Fruit fly (Drosophila melanogaster) whole organism, wandering third instar larva: ENCODE measurements around the gene org-1.

Source experiments
- Abd-B ChIP-seq: fragments of >200 bp; optimal IDR thresholded peaks from 2 replicates; lab custom pipeline; 2017; ENCODE audit warnings: missing biosample characterization, missing genetic modification characterization
- CG32264 ChIP-seq: fragments of 200-800 bp; sonication (Bioruptor generic); optimal IDR thresholded peaks from 2 replicates; lab custom pipeline; 2016; ENCODE audit warnings: missing biosample characterization, missing genetic modification characterization
- CG9705 ChIP-seq: fragments of 200-800 bp; sonication (Bioruptor generic); optimal IDR thresholded peaks from 2 replicates; lab custom pipeline; 2018; ENCODE audit warnings: missing biosample characterization, mild to moderate bottlenecking, missing genetic modification characterization
- Dfd ChIP-seq: fragments of >200 bp; optimal IDR thresholded peaks from 2 replicates; lab custom pipeline; 2017; ENCODE audit warnings: missing biosample characterization, missing genetic modification characterization
- Dif ChIP-seq: fragments of 200-275, 200-300 bp; sonication (Bioruptor generic); optimal IDR thresholded peaks from 2 replicates; lab custom pipeline; 2018; ENCODE audit warnings: missing biosample characterization, missing genetic modification characterization; ENCODE audit not compliant: partially characterized antibody
- HLH106 ChIP-seq: fragments of 200-800 bp; optimal IDR thresholded peaks from 3 replicates; lab custom pipeline; 2019; ENCODE audit warnings: missing biosample characterization, mild to moderate bottlenecking, missing genetic modification characterization, moderate library complexity
- Hnf4 ChIP-seq: fragments of 200-800 bp; sonication (Bioruptor generic); optimal IDR thresholded peaks from 2 replicates; lab custom pipeline; 2016; ENCODE audit warnings: missing biosample characterization, mild to moderate bottlenecking, missing genetic modification characterization
- Hr83 ChIP-seq: fragments of 200-300 bp; sonication (Bioruptor generic); optimal IDR thresholded peaks from 2 replicates; lab custom pipeline; 2016; ENCODE audit warnings: missing biosample characterization, mild to moderate bottlenecking, missing genetic modification characterization, moderate library complexity; ENCODE audit not compliant: poor library complexity, severe bottlenecking
- Jra ChIP-seq: sonication (Bioruptor generic); optimal IDR thresholded peaks from 2 replicates; lab custom pipeline; 2016; ENCODE audit warnings: missing biosample characterization, missing genetic modification characterization
- Myc ChIP-seq: fragments of >200 bp; optimal IDR thresholded peaks from 2 replicates; lab custom pipeline; 2017
- N ChIP-seq: fragments of >200 bp; optimal IDR thresholded peaks from 2 replicates; lab custom pipeline; 2018; ENCODE audit warnings: missing biosample characterization, missing external identifiers, missing genetic modification characterization
- Rel ChIP-seq, 2 experiments: fragments of 200-800 bp; sonication (Bioruptor generic) in 1 of 2; optimal IDR thresholded peaks; 2 replicates in 1 of 2; 3 replicates in 1 of 2; lab custom pipeline; 2016 to 2019; ENCODE audit warnings: mild to moderate bottlenecking in 2 of 2, missing biosample characterization in 2 of 2, missing genetic modification characterization in 2 of 2, moderate library complexity in 1 of 2
- Sp1 ChIP-seq: fragments of 200-800 bp; sonication (Bioruptor generic); optimal IDR thresholded peaks from 3 replicates; lab custom pipeline; 2019; ENCODE audit warnings: missing biosample characterization, mild to moderate bottlenecking, missing genetic modification characterization, moderate library complexity
- Vsx2 ChIP-seq: fragments of 200-300, 225-300 bp; sonication (Bioruptor generic); optimal IDR thresholded peaks from 2 replicates; lab custom pipeline; 2018; ENCODE audit warnings: missing biosample characterization, missing genetic modification characterization; ENCODE audit not compliant: partially characterized antibody
- br ChIP-seq: fragments of 200-800 bp; sonication (Bioruptor generic); optimal IDR thresholded peaks from 2 replicates; lab custom pipeline; 2016; ENCODE audit warnings: missing biosample characterization, missing genetic modification characterization
- brk ChIP-seq: fragments of 200-800 bp; sonication (Bioruptor generic); optimal IDR thresholded peaks from 2 replicates; lab custom pipeline; 2016; ENCODE audit warnings: missing biosample characterization, mild to moderate bottlenecking, missing genetic modification characterization
- dl ChIP-seq, 2 experiments: fragments of 175-275, 200-275 bp in 1 of 2; fragments of 200-275 bp in 1 of 2; sonication (Bioruptor generic); optimal IDR thresholded peaks; lab custom pipeline; 2018; ENCODE audit warnings: mild to moderate bottlenecking in 2 of 2, missing biosample characterization in 2 of 2, missing genetic modification characterization in 2 of 2, moderate library complexity in 2 of 2; ENCODE audit not compliant: partially characterized antibody in 2 of 2, insufficient read depth in 1 of 2
- dmrt93B ChIP-seq: fragments of 200-800 bp; sonication (Bioruptor generic); optimal IDR thresholded peaks from 2 replicates; lab custom pipeline; 2018; ENCODE audit warnings: missing biosample characterization, mild to moderate bottlenecking, missing genetic modification characterization
- dsf ChIP-seq: sonication (Bioruptor generic); optimal IDR thresholded peaks from 2 replicates; lab custom pipeline; 2016; ENCODE audit warnings: missing biosample characterization, missing genetic modification characterization, borderline replicate concordance
- ey ChIP-seq: fragments of 200-800 bp; sonication (Bioruptor generic); optimal IDR thresholded peaks from 2 replicates; lab custom pipeline; 2016; ENCODE audit warnings: missing biosample characterization, missing genetic modification characterization
- foxo ChIP-seq, 2 experiments: fragments of 200-800 bp; sonication (Bioruptor generic); optimal IDR thresholded peaks; 2 replicates in 1 of 2; 3 replicates in 1 of 2; lab custom pipeline; 2016 to 2017; ENCODE audit warnings: missing biosample characterization in 2 of 2, missing genetic modification characterization in 2 of 2
- fru ChIP-seq: fragments of 200-800 bp; sonication (Bioruptor generic); optimal IDR thresholded peaks from 3 replicates; lab custom pipeline; 2016; ENCODE audit warnings: missing biosample characterization, mild to moderate bottlenecking, missing genetic modification characterization
- h ChIP-seq: fragments of 200-800 bp; sonication (Bioruptor generic); optimal IDR thresholded peaks from 3 replicates; lab custom pipeline; 2016; ENCODE audit warnings: missing biosample characterization, mild to moderate bottlenecking, missing genetic modification characterization
- lola ChIP-seq: fragments of >200 bp; optimal IDR thresholded peaks from 2 replicates; lab custom pipeline; 2017; ENCODE audit warnings: missing biosample characterization, missing genetic modification characterization
- pan ChIP-seq: fragments of >200 bp; optimal IDR thresholded peaks from 2 replicates; lab custom pipeline; 2017
- psq ChIP-seq: fragments of 200-800 bp; sonication (Bioruptor generic); optimal IDR thresholded peaks from 3 replicates; lab custom pipeline; 2017; ENCODE audit warnings: missing biosample characterization, mild to moderate bottlenecking, missing genetic modification characterization, moderate library complexity
- rgr ChIP-seq: fragments of 200-800 bp; sonication (Bioruptor generic); optimal IDR thresholded peaks from 3 replicates; lab custom pipeline; 2016; ENCODE audit warnings: missing biosample characterization, mild to moderate bottlenecking, missing genetic modification characterization
- sage ChIP-seq: fragments of 200-800 bp; sonication (Bioruptor generic); optimal IDR thresholded peaks from 2 replicates; lab custom pipeline; 2016; ENCODE audit warnings: missing biosample characterization, mild to moderate bottlenecking, missing genetic modification characterization
- sv ChIP-seq: fragments of 200-800 bp; sonication (Bioruptor generic); optimal IDR thresholded peaks from 3 replicates; lab custom pipeline; 2016; ENCODE audit warnings: missing biosample characterization, missing genetic modification characterization
- tai ChIP-seq: sonication (Bioruptor generic); optimal IDR thresholded peaks from 2 replicates; lab custom pipeline; 2016; ENCODE audit warnings: missing biosample characterization, missing genetic modification characterization
- usp ChIP-seq: fragments of >200 bp; optimal IDR thresholded peaks from 2 replicates; lab custom pipeline; 2017; ENCODE audit warnings: missing biosample characterization, missing genetic modification characterization
- woc ChIP-seq: sonication (Bioruptor generic); optimal IDR thresholded peaks from 2 replicates; lab custom pipeline; 2016; ENCODE audit warnings: missing biosample characterization, mild to moderate bottlenecking, missing genetic modification characterization

org-1 gene

dm6 chrX:8479031-8479568, 24.2 kb upstream of the org-1 start, which contains the start of gene Cp36:
Cp36 (plus strand) TSS chrX:8479319.
- TF ChIP-seq usp (GFP tag; lab: Kevin White, UChicago) (no peak), ey (GFP tag; lab: Kevin White, UChicago) (no peak), woc (GFP tag; lab: Kevin White, UChicago) (no peak), HLH106 (tag; lab: Kevin White, UChicago) (no peak), Rel (GFP tag; optimal IDR thresholded peaks at IDR 0.05; lab: Kevin White, UChicago) (no peak), Rel (tag; optimal IDR thresholded peaks at IDR 0.05; lab: Kevin White, UChicago) (no peak), CG32264 (no peak), brk (GFP tag; lab: Kevin White, UChicago) (no peak), foxo (GFP tag; optimal IDR thresholded peaks at IDR 0.05; lab: Kevin White, UChicago) (no peak), psq (no peak), sv (GFP tag; lab: Kevin White, UChicago) (no peak), tai (no peak), rgr (GFP tag; lab: Kevin White, UChicago) (no peak), Hr83 (no peak), Abd-B (GFP tag; lab: Kevin White, UChicago) (no peak), dsf (GFP tag; lab: Kevin White, UChicago) (no peak), Myc (no peak), lola (GFP tag; lab: Kevin White, UChicago) (no peak), Dfd (GFP tag; lab: Kevin White, UChicago) (no peak)

DNA sequence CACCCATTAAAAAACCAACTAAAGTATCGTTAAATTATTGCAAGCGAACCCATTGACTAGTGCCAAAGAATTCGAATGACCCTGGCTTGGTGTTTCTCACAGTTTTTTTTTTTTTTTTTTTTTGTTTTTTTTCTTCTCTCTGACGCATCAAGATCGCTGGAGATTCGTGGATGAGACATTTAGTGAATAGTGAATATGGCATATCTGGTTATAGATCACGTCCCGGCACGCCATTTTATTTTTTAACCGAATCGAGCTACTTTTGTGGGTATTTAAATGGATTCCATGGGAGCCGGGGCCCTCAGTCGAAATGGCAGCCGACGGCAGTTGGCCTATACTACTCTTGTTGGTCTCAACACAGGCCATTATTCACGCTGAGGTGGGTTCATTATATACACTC, 21.9 kb upstream of the org-1 start, which contains the start of gene Cp7Fc:
TSS of gene Cp7Fc (plus strand) at position 301 of the 400 bp plus-strand sequence.
- TF ChIP-seq woc (GFP tag; lab: Kevin White, UChicago): no peak
- TF ChIP-seq Sp1 (GFP tag; lab: Kevin White, UChicago): no peak
- no peak for TF ChIP-seq Jra (GFP tag; lab: Kevin White, UChicago)
- no peak for TF ChIP-seq sv (GFP tag; lab: Kevin White, UChicago)
- TF ChIP-seq Rel (GFP tag; optimal IDR thresholded peaks at IDR 0.05; lab: Kevin White, UChicago): no peak
- no peak for TF ChIP-seq Rel (tag; optimal IDR thresholded peaks at IDR 0.05; lab: Kevin White, UChicago)
- no peak for TF ChIP-seq brk (GFP tag; lab: Kevin White, UChicago)
- TF ChIP-seq h: no peak
- no peak for TF ChIP-seq dl (GFP tag; optimal IDR thresholded peaks at IDR 0.05; lab: Kevin White, UChicago; ENCODE audit: insufficient read depth in 1 of 2, partially characterized antibody in 2 of 2)

DNA sequence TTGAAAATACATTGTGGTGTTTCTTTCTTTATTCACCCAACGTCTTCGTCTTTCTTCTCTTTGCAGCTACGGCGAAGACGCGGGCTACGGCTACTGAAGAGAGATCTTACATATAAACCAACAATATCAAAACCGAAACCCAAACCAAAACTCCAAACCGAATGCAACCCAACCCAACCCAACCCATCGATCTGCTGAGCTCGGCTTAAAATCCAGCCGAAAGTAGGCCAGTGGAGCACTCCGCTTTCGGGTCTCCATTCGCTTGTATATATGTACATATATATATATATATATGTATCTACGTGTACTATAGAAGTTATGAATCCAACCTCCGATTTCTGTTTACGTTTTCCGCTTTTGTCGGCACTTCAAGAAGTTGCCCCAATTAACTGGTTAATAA, 20.8 kb upstream of the org-1 start:
- TF ChIP-seq Rel (GFP tag; optimal IDR thresholded peaks at IDR 0.05; lab: Kevin White, UChicago) (no peak), Rel (tag; optimal IDR thresholded peaks at IDR 0.05; lab: Kevin White, UChicago) (no peak), Hr83 (no peak), Hnf4 (no peak), fru (GFP tag; lab: Kevin White, UChicago) (no peak), Sp1 (GFP tag; lab: Kevin White, UChicago) (no peak), Vsx2 (GFP tag; lab: Kevin White, UChicago) (no peak), sage (GFP tag; lab: Kevin White, UChicago) (no peak), h (no peak), pan (no peak), Abd-B (GFP tag; lab: Kevin White, UChicago) (no peak), lola (GFP tag; lab: Kevin White, UChicago) (no peak), dmrt93B (no peak), br (GFP tag; lab: Kevin White, UChicago) (no peak), brk (GFP tag; lab: Kevin White, UChicago) (no peak), Dfd (GFP tag; lab: Kevin White, UChicago) (no peak), Myc (no peak), woc (GFP tag; lab: Kevin White, UChicago) (no peak), N (GFP tag; lab: Kevin White, UChicago) (no peak), Dif (GFP tag; lab: Kevin White, UChicago) (no peak), CG9705 (GFP tag; lab: Kevin White, UChicago) (no peak)
- TF ChIP-seq, all 38 proteins: peak for 0

DNA sequence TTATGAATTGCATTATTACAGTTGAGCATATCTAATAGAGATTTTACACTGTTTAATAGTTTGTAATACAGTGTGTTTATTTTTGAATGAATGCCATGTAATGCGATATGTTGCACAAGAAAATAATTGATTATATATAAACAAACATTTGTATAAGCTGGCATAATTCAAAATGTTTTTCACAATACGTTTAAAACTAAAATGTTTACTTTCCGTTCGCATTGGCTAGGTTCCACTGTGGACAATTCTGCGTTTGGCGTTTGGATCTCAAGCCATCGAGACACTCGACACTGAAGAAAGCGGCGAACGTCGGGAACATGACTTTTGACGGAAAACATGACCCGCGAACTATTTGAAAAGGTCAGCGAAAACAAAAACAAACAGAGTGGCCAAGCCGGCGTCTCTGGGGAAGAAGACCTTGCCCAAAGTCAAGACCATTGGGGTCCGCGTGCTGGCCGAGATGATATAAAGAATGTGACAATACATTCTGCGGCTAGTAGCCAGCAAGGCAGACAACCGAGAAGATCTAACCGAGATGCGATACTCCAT, 18.5 kb upstream of the org-1 start, which contains the start of gene Cp7Fb:
TSS of gene Cp7Fb (plus strand) at position 499 of the 549 bp plus-strand sequence.
- TF ChIP-seq sage (GFP tag; lab: Kevin White, UChicago) (no peak), ey (GFP tag; lab: Kevin White, UChicago) (no peak), tai (no peak), lola (GFP tag; lab: Kevin White, UChicago) (no peak)
